Fruit fly (Drosophila melanogaster): Measurements from ENCODE around the gene Idh.
A peak's percentile ranks its signal among the peaks of the same experiment; 100 is the strongest.

The Idh gene

DNA sequence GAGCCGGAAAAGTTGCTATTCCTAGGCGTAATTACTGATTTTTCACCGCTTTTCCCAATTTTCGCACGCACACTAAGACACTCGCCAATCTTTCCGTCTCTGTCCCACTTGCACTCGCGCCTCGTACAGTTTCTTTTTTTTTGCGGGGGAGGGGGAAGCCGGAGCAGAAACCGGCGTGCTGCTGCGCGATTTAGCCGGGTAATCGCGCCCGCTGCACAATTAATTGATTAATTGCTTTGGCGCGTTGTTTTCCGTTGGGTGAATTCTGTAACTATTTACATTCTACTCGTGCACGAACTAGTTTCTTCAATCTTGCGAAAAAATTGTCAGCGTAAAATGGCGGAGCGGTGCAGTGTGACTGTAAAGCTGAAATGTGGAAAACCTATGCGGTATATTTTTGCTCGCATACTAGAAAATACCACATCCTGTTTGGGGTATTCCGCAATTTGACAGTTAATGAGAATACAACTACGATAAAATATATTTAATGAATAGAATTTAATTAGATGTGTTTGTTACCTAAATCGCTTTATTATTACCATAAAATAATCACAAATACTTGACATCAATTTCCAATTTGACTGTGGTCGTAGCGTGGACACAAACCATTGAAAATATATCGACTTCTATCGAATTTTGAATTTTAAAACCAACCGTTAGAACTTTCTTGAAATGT lies 45.4 kb downstream of the Idh start, which contains the start of gene Cpsf6 (continued):
- TF ChIP-seq CG12769 (tag; optimal IDR thresholded peaks at IDR 0.05) (peak; percentile 78), Fer1 (GFP tag; optimal IDR thresholded peaks at IDR 0.05) (no peak), lab (GFP tag; optimal IDR thresholded peaks at IDR 0.05) (peak; percentile 63), Hsf (GFP tag; optimal IDR thresholded peaks at IDR 0.05) (peak; percentile 61), psq (GFP tag; optimal IDR thresholded peaks at IDR 0.05) (peak; percentile 17), Lpt (GFP tag; optimal IDR thresholded peaks at IDR 0.05) (no peak), H2.0 (GFP tag; IDR thresholded peaks at IDR 0.05) (peak; percentile 79), Abd-B (GFP tag; optimal IDR thresholded peaks at IDR 0.05) (peak; percentile 26), CG33557 (GFP tag; optimal IDR thresholded peaks at IDR 0.05) (peak; percentile 59), CG10462 (GFP tag; optimal IDR thresholded peaks at IDR 0.05) (peak; percentile 42), CG17912 (GFP tag; optimal IDR thresholded peaks at IDR 0.05) (no peak), tx (GFP tag; optimal IDR thresholded peaks at IDR 0.05) (peak; percentile 13), Poxn (GFP tag; IDR thresholded peaks at IDR 0.05) (no peak), sd (tag; optimal IDR thresholded peaks at IDR 0.05) (no peak), D (optimal IDR thresholded peaks at IDR 0.05) (no peak), D (GFP tag; optimal IDR thresholded peaks at IDR 0.05) (peak; percentile 30), ttk (GFP tag; IDR thresholded peaks at IDR 0.05) (peak; percentile 25; the same call in 1 of the 2 replicates), p53 (GFP tag; optimal IDR thresholded peaks at IDR 0.05) (no peak), Bgb (GFP tag; IDR thresholded peaks at IDR 0.05; ENCODE audit: partially characterized antibody) (peak; percentile 31; the same call in 1 of the 2 replicates), unpg (GFP tag; optimal IDR thresholded peaks at IDR 0.05) (peak; percentile 80), CG32532 (GFP tag; IDR thresholded peaks at IDR 0.05) (peak; percentile 72), Hr3 (GFP tag; optimal IDR thresholded peaks at IDR 0.05) (peak; percentile 49), sr (GFP tag; IDR thresholded peaks at IDR 0.05) (0 out of 3 replicates have a peak, but pooled peaks have one; percentile 2), Rx (GFP tag; IDR thresholded peaks at IDR 0.05) (0 out of 2 replicates have a peak, but pooled peaks have one; percentile 6), CG7372 (GFP tag; IDR thresholded peaks at IDR 0.05) (peak; percentile 68), CG11504 (tag; optimal IDR thresholded peaks at IDR 0.05) (peak; percentile 71), Sox102F (GFP tag; optimal IDR thresholded peaks at IDR 0.05) (peak; percentile 76), az2 (GFP tag; optimal IDR thresholded peaks at IDR 0.05) (peak; percentile 74), Hr51 (GFP tag; optimal IDR thresholded peaks at IDR 0.05) (peak; percentile 29 to 72), CG1024 (GFP tag; IDR thresholded peaks at IDR 0.05) (0 out of 2 replicates have a peak, but pooled peaks have one; percentile 14), CG4282 (GFP tag; optimal IDR thresholded peaks at IDR 0.05) (no peak), Hmr (GFP tag; optimal IDR thresholded peaks at IDR 0.05) (peak; percentile 57), z (GFP tag; IDR thresholded peaks at IDR 0.05) (no peak), odd (GFP tag; optimal IDR thresholded peaks at IDR 0.05) (no peak), CG8924 (tag; optimal IDR thresholded peaks at IDR 0.05) (peak; percentile 66), slbo (GFP tag; IDR thresholded peaks at IDR 0.05) (peak; percentile 80), unc-4 (GFP tag; IDR thresholded peaks at IDR 0.05; ENCODE audit: partially characterized antibody) (peak; percentile 29; the same call in 1 of the 2 replicates), eyg (GFP tag; optimal IDR thresholded peaks at IDR 0.05) (no peak), CG7556 (GFP tag; optimal IDR thresholded peaks at IDR 0.05) (no peak), CG10209 (GFP tag; optimal IDR thresholded peaks at IDR 0.05) (peak; percentile 63), CG10366 (GFP tag; IDR thresholded peaks at IDR 0.05) (peak; percentile 77), schlank (tag; optimal IDR thresholded peaks at IDR 0.05) (no peak), eve (GFP tag; optimal IDR thresholded peaks at IDR 0.05) (no peak), CG3065 (GFP tag; optimal IDR thresholded peaks at IDR 0.05) (peak; percentile 1), CG12299 (tag; optimal IDR thresholded peaks at IDR 0.05) (peak; percentile 41), rib (GFP tag; IDR thresholded peaks at IDR 0.05) (peak; percentile 63), CG3847 (GFP tag; IDR thresholded peaks at IDR 0.05) (peak; percentile 66), CG3995 (GFP tag; optimal IDR thresholded peaks at IDR 0.05) (no peak), Usf (GFP tag; optimal IDR thresholded peaks at IDR 0.05) (peak; percentile 8), pita (GFP tag; optimal IDR thresholded peaks at IDR 0.05) (peak; percentile 52)

All from whole organism, embryonic.